Worm (Caenorhabditis elegans): Measurements from ENCODE around the gene fbxb-76.

Gene fbxb-76

ce11 chrIV:11349747-11350146, 29.4 kb downstream of the fbxb-76 start:
- TF ChIP-seq vab-15 (tag; optimal IDR thresholded peaks at IDR 0.05) (no peak), nhr-71 (tag; optimal IDR thresholded peaks at IDR 0.05) (peak; percentile 37), nhr-47 (tag; optimal IDR thresholded peaks at IDR 0.05) (peak; percentile 53), lin-14 (GFP tag; optimal IDR thresholded peaks at IDR 0.05) (peak; percentile 62), xbp-1 (tag; optimal IDR thresholded peaks at IDR 0.05) (no peak), unc-30 (tag; optimal IDR thresholded peaks at IDR 0.05) (no peak), rnt-1 (tag; optimal IDR thresholded peaks at IDR 0.05) (no peak), dsc-1 (tag; optimal IDR thresholded peaks at IDR 0.05) (peak; percentile 55), lsy-2 (tag; optimal IDR thresholded peaks at IDR 0.05) (peak; percentile 0 to 28), mef-2 (tag; optimal IDR thresholded peaks at IDR 0.05) (peak; percentile 7), unc-86 (tag; optimal IDR thresholded peaks at IDR 0.05) (peak; percentile 7), lir-3 (tag; optimal IDR thresholded peaks at IDR 0.05; ENCODE audit: poor library complexity) (no peak), ceh-82 (tag; optimal IDR thresholded peaks at IDR 0.05) (peak in 1 of 3 experiments; percentile 1), fkh-10 (GFP tag; optimal IDR thresholded peaks at IDR 0.05) (no peak), sptf-1 (tag; optimal IDR thresholded peaks at IDR 0.05) (no peak), egl-13 (tag; optimal IDR thresholded peaks at IDR 0.05) (no peak)

DNA sequence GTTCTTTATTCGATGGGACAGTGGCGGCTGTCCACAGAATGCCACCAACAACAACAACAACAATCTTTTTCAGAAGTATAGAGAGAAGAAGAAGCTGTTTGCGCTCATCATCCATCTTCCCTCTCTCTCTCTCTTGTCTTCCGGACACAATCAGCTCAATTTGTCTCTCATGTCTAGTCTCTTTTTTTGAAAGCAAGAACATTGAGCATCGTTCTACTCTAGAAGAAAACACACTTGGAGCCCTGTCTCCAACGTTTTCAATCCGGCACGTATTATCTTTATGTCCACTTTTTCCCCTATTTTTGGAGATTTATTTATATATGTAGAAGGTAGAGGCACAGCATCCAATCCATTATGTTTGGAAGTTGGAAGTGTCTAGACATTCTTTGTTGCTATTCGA, 30.3 kb downstream of the fbxb-76 start:
- TF ChIP-seq aha-1 (tag; optimal IDR thresholded peaks at IDR 0.05) (no peak), lin-14 (GFP tag; optimal IDR thresholded peaks at IDR 0.05) (peak; percentile 34), ceh-90 (tag; optimal IDR thresholded peaks at IDR 0.05) (no peak)

- TF ChIP-seq nhr-85 (tag) (no peak), fos-1 (tag; optimal IDR thresholded peaks at IDR 0.05) (no peak), snpc-4 (tag; optimal IDR thresholded peaks at IDR 0.05) (no peak), swsn-7 (tag; optimal IDR thresholded peaks at IDR 0.05) (no peak), nhr-47 (tag; optimal IDR thresholded peaks at IDR 0.05) (peak; percentile 11), F16B12.6 (tag; optimal IDR thresholded peaks at IDR 0.05) (no peak), mef-2 (tag; optimal IDR thresholded peaks at IDR 0.05) (peak; percentile 6), dsc-1 (tag; optimal IDR thresholded peaks at IDR 0.05) (peak; percentile 63), fkh-8 (tag; optimal IDR thresholded peaks at IDR 0.05) (peak; percentile 57)
These were observed 31.9 kb downstream of the fbxb-76 start for ce11 chrIV:11347275-11347674.

DNA sequence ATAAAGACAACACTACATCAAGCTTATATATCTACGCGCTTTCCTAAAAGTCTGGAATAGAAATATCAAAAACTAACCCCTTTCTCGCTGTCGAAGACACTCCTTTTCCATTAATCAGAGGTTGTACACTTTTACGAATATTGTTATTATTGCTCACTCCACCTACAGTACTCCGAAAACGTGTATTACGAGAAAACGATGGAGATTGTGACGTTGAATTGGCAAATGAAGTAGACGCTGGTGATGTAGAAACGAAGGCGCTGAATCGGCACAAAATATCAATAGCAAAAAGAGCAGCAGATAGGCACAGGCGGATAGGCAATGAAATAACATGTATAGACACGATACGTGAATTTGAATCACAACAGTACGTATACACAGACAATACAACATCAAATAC, 34.9 kb downstream of the fbxb-76 start:
- TF ChIP-seq ceh-88 (GFP tag; IDR thresholded peaks at IDR 0.05) (no peak), nhr-11 (tag; optimal IDR thresholded peaks at IDR 0.05) (no peak), alr-1 (tag; optimal IDR thresholded peaks at IDR 0.05; ENCODE audit: borderline replicate concordance) (peak; percentile 94), sox-4 (tag; optimal IDR thresholded peaks at IDR 0.05) (no peak), nhr-76 (tag; optimal IDR thresholded peaks at IDR 0.05) (no peak)

ce11 chrIV:11340735-11341443, 38.3 kb downstream of the fbxb-76 start:
- TF ChIP-seq unc-30 (tag; optimal IDR thresholded peaks at IDR 0.05): no peak
- no peak for TF ChIP-seq vab-15 (tag; optimal IDR thresholded peaks at IDR 0.05)

DNA sequence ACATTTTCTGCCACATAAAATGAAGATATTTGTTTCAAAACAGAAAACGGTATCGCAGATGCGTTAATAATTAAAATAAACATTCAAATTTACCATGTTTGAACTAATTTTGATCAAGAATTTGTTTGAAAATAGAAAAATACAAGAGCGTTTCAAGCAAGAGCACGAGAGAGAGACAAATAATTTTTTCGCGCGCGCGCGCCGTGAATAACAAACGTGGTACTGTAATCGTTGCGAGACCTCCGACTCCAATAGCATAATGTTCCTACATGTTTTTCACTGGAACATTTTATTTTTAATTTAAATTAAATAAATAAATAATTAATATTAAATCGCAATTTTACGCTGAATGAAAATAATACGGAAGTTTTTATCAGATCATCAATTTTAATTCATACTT, 42.1 kb downstream of the fbxb-76 start, which contains the start of gene F54E12.2:
TSS of gene F54E12.2 (minus strand) at position 164 of the 400 bp plus-strand sequence.
- TF ChIP-seq nhr-76 (tag; optimal IDR thresholded peaks at IDR 0.05) (no peak), mab-9 (GFP tag; IDR thresholded peaks at IDR 0.05) (no peak), ceh-82 (tag; optimal IDR thresholded peaks at IDR 0.05) (no peak), fkh-8 (tag; optimal IDR thresholded peaks at IDR 0.05) (no peak), egl-13 (tag; optimal IDR thresholded peaks at IDR 0.05) (no peak), ets-5 (GFP tag; IDR thresholded peaks at IDR 0.05) (no peak), fkh-10 (GFP tag; optimal IDR thresholded peaks at IDR 0.05) (no peak), nhr-77 (tag; optimal IDR thresholded peaks at IDR 0.05) (no peak), efl-3 (GFP tag; optimal IDR thresholded peaks at IDR 0.05) (no peak), pqm-1 (tag; optimal IDR thresholded peaks at IDR 0.05) (no peak), unc-98 (GFP tag; IDR thresholded peaks at IDR 0.05) (no peak), ztf-4 (tag; optimal IDR thresholded peaks at IDR 0.05) (no peak), tbx-2 (tag; optimal IDR thresholded peaks at IDR 0.05) (no peak), egl-27 (tag; optimal IDR thresholded peaks at IDR 0.05) (no peak), ztf-11 (tag; optimal IDR thresholded peaks at IDR 0.05) (no peak), elt-3 (tag; optimal IDR thresholded peaks at IDR 0.05) (no peak), mep-1 (tag; optimal IDR thresholded peaks at IDR 0.05) (no peak)

Measured in whole organism, L1 larva.